Fruit fly (Drosophila melanogaster) whole organism, embryonic: ENCODE results near the gene CG8135.
A peak's percentile ranks its signal among the peaks of the same experiment; 100 is the strongest.

Source experiments
- Adf1 ChIP-seq: fragments of 200-800 bp; sonication (Bioruptor generic); IDR thresholded peaks from 2 replicates; pipeline ENCODE4 v1.3.6; 2022; ENCODE audit warnings: missing biosample characterization, missing genetic modification characterization
- CG10462 ChIP-seq: fragments of 200-800 bp; sonication (Bioruptor generic); optimal IDR thresholded peaks from 2 replicates; lab custom pipeline; 2016; ENCODE audit warnings: missing biosample characterization, missing genetic modification characterization
- CG11085 ChIP-seq: fragments of 200-800 bp; sonication (Bioruptor generic); IDR thresholded peaks from 2 replicates; pipeline ENCODE4 v1.3.6; 2022; ENCODE audit warnings: missing biosample characterization, missing genetic modification characterization
- CG12104 ChIP-seq: fragments of 200-800 bp; sonication (Bioruptor generic); optimal IDR thresholded peaks from 3 replicates; lab custom pipeline; 2016; ENCODE audit warnings: missing biosample characterization, missing genetic modification characterization
- CG12744 ChIP-seq: fragments of 200-800 bp; sonication (Bioruptor generic); optimal IDR thresholded peaks from 2 replicates; lab custom pipeline; 2016; ENCODE audit warnings: missing biosample characterization, missing genetic modification characterization
- CG13287 ChIP-seq: fragments of 200-800 bp; sonication (Bioruptor generic); IDR thresholded peaks from 2 replicates; pipeline ENCODE4 v1.3.6; 2022; ENCODE audit warnings: missing biosample characterization, missing genetic modification characterization; ENCODE audit not compliant: partially characterized antibody
- CG13296 ChIP-seq: fragments of 200-800 bp; sonication (Bioruptor generic); optimal IDR thresholded peaks from 3 replicates; lab custom pipeline; 2018; ENCODE audit warnings: missing biosample characterization, mild to moderate bottlenecking, missing genetic modification characterization
- CG1529 ChIP-seq: fragments of 200-800 bp; sonication (Bioruptor generic); optimal IDR thresholded peaks from 3 replicates; lab custom pipeline; 2018; ENCODE audit warnings: missing biosample characterization, missing genetic modification characterization
- CG18011 ChIP-seq: fragments of 200-800 bp; sonication (Bioruptor generic); optimal IDR thresholded peaks from 2 replicates; lab custom pipeline; 2017; ENCODE audit warnings: missing biosample characterization, missing genetic modification characterization, mild to moderate bottlenecking, moderate library complexity, missing genotype
- CG34376 ChIP-seq: fragments of 200-800 bp; sonication (Bioruptor generic); optimal IDR thresholded peaks from 2 replicates; lab custom pipeline; 2018; ENCODE audit warnings: missing biosample characterization, mild to moderate bottlenecking, missing genetic modification characterization
- CG4617 ChIP-seq: fragments of 200-800 bp; sonication (Bioruptor generic); optimal IDR thresholded peaks from 3 replicates; lab custom pipeline; 2016; ENCODE audit warnings: missing biosample characterization, missing genetic modification characterization, borderline replicate concordance
- CG6813 ChIP-seq: fragments of 200-800 bp; sonication (Bioruptor generic); optimal IDR thresholded peaks from 2 replicates; lab custom pipeline; 2017; ENCODE audit warnings: missing biosample characterization, missing genetic modification characterization, mild to moderate bottlenecking, moderate library complexity, missing genetic modification reagents
- CG7928 ChIP-seq: fragments of 200-800 bp; sonication (Bioruptor generic); optimal IDR thresholded peaks from 2 replicates; lab custom pipeline; 2017; ENCODE audit warnings: missing biosample characterization, mild to moderate bottlenecking, missing genetic modification characterization
- CG9797 ChIP-seq: fragments of 200-800 bp; sonication (Bioruptor generic); optimal IDR thresholded peaks from 3 replicates; lab custom pipeline; 2018; ENCODE audit warnings: missing biosample characterization, mild to moderate bottlenecking, missing genetic modification characterization
- CG9817 ChIP-seq: fragments of 200-800 bp; sonication (Bioruptor generic); optimal IDR thresholded peaks from 2 replicates; lab custom pipeline; 2018; ENCODE audit warnings: missing biosample characterization, mild to moderate bottlenecking, missing genetic modification characterization, moderate library complexity
- CG9876 ChIP-seq: fragments of 200-800 bp; sonication (Bioruptor generic); optimal IDR thresholded peaks from 2 replicates; lab custom pipeline; 2016; ENCODE audit warnings: missing biosample characterization, missing genetic modification characterization
- Deaf1 ChIP-seq: fragments of 200-800 bp; optimal IDR thresholded peaks from 3 replicates; lab custom pipeline; 2019; ENCODE audit warnings: missing biosample characterization, mild to moderate bottlenecking, missing genetic modification characterization, moderate library complexity
- Dp ChIP-seq: fragments of 200-800 bp; sonication (Bioruptor generic); optimal IDR thresholded peaks from 2 replicates; lab custom pipeline; 2018; ENCODE audit warnings: missing biosample characterization, mild to moderate bottlenecking, missing genetic modification characterization, moderate library complexity
- Dref ChIP-seq: fragments of 200-800 bp; sonication (Bioruptor generic); IDR thresholded peaks from 2 replicates; pipeline ENCODE4 v1.3.6; 2022; ENCODE audit warnings: missing biosample characterization, missing genetic modification characterization
- ERR ChIP-seq: fragments of 200-800 bp; sonication (Bioruptor generic); optimal IDR thresholded peaks from 2 replicates; lab custom pipeline; 2016; ENCODE audit warnings: missing biosample characterization, missing genetic modification characterization
- Fer2 ChIP-seq: fragments of 200-800 bp; sonication (Bioruptor generic); optimal IDR thresholded peaks from 2 replicates; lab custom pipeline; 2018; ENCODE audit warnings: missing biosample characterization, mild to moderate bottlenecking, missing genetic modification characterization, moderate library complexity
- H2.0 ChIP-seq: fragments of 200-800 bp; sonication (Bioruptor generic); IDR thresholded peaks from 2 replicates; pipeline ENCODE4 v1.3.6; 2022; ENCODE audit warnings: missing biosample characterization, missing genetic modification characterization
- Hr3 ChIP-seq: fragments of 200-800 bp; sonication (Bioruptor generic); optimal IDR thresholded peaks from 3 replicates; lab custom pipeline; 2016; ENCODE audit warnings: missing biosample characterization, missing genetic modification characterization
- Hsf ChIP-seq: fragments of 200-800 bp; sonication (Bioruptor generic); optimal IDR thresholded peaks from 3 replicates; lab custom pipeline; 2016; ENCODE audit warnings: missing biosample characterization, missing genetic modification characterization
- Jarid2 ChIP-seq: fragments of 200-800 bp; sonication (Bioruptor generic); optimal IDR thresholded peaks from 3 replicates; lab custom pipeline; 2017; ENCODE audit warnings: mild to moderate bottlenecking, missing biosample characterization, missing genetic modification reagents, missing genetic modification characterization
- Lhr ChIP-seq: fragments of 200-800 bp; sonication (Bioruptor generic); optimal IDR thresholded peaks from 3 replicates; lab custom pipeline; 2017; ENCODE audit warnings: mild to moderate bottlenecking, missing biosample characterization, missing genetic modification reagents, missing genetic modification characterization
- Lim3 ChIP-seq: fragments of 200-800 bp; sonication (Bioruptor generic); IDR thresholded peaks from 2 replicates; pipeline ENCODE4 v1.3.6; 2022; ENCODE audit warnings: missing biosample characterization, missing genetic modification characterization
- MBD-R2 ChIP-seq: fragments of 200-800 bp; sonication (Bioruptor generic); IDR thresholded peaks from 2 replicates; pipeline ENCODE4 v1.3.6; 2022; ENCODE audit warnings: missing biosample characterization, missing genetic modification characterization
- Mrtf ChIP-seq: fragments of 200-800 bp; sonication (Bioruptor generic); IDR thresholded peaks from 3 replicates; pipeline ENCODE4 v1.3.6; 2022; ENCODE audit warnings: missing biosample characterization, missing genetic modification characterization
- Trl ChIP-seq, 3 experiments: fragments of >200 bp in 2 of 3; fragments of 200-800 bp in 1 of 3; sonication (Bioruptor generic) in 1 of 3; optimal IDR thresholded peaks; 2 replicates in 1 of 3; 3 replicates in 2 of 3; lab custom pipeline; 2016 to 2017; ENCODE audit warnings: missing biosample characterization in 1 of 3, missing genetic modification characterization in 1 of 3
- Xbp1 ChIP-seq: fragments of 200-800 bp; sonication (Bioruptor generic); optimal IDR thresholded peaks from 3 replicates; lab custom pipeline; 2016; ENCODE audit warnings: missing biosample characterization, mild to moderate bottlenecking, missing genetic modification characterization
- ap ChIP-seq: fragments of 200-800 bp; sonication (Bioruptor generic); IDR thresholded peaks from 2 replicates; pipeline ENCODE4 v1.3.6; 2022; ENCODE audit warnings: missing biosample characterization, missing genetic modification characterization
- cg ChIP-seq: fragments of 200-800 bp; sonication (Bioruptor generic); optimal IDR thresholded peaks from 3 replicates; lab custom pipeline; 2019; ENCODE audit warnings: missing biosample characterization, mild to moderate bottlenecking, missing genetic modification characterization, moderate library complexity
- croc ChIP-seq: fragments of 200-800 bp; sonication (Bioruptor generic); conservative IDR thresholded peaks from 3 replicates; pipeline ENCODE4 v1.3.6; 2022; ENCODE audit warnings: missing biosample characterization, missing genetic modification characterization
- disco-r ChIP-seq: fragments of 200-800 bp; sonication (Bioruptor generic); optimal IDR thresholded peaks from 2 replicates; lab custom pipeline; 2016; ENCODE audit warnings: missing biosample characterization, missing genetic modification characterization
- ems ChIP-seq: fragments of 200-800 bp; sonication (Bioruptor generic); optimal IDR thresholded peaks from 3 replicates; lab custom pipeline; 2016; ENCODE audit warnings: missing biosample characterization, missing genetic modification characterization
- esg ChIP-seq: fragments of 200-800 bp; sonication (Bioruptor generic); conservative IDR thresholded peaks from 2 replicates; pipeline ENCODE4 v1.3.6; 2022; ENCODE audit warnings: missing biosample characterization, missing genetic modification characterization
- her ChIP-seq: fragments of 200-800 bp; sonication (Bioruptor generic); optimal IDR thresholded peaks from 2 replicates; lab custom pipeline; 2016; ENCODE audit warnings: missing biosample characterization, missing genetic modification characterization
- jumu ChIP-seq: fragments of 200-800 bp; sonication (Bioruptor generic); optimal IDR thresholded peaks from 3 replicates; lab custom pipeline; 2016; ENCODE audit warnings: missing biosample characterization, missing genetic modification characterization
- lab ChIP-seq: fragments of 200-800 bp; sonication (Bioruptor generic); optimal IDR thresholded peaks from 3 replicates; lab custom pipeline; 2017; ENCODE audit warnings: missing biosample characterization, missing genetic modification characterization, mild to moderate bottlenecking, moderate library complexity, missing genetic modification reagents
- mirr ChIP-seq: fragments of 200-800 bp; sonication (Bioruptor generic); optimal IDR thresholded peaks from 3 replicates; lab custom pipeline; 2018; ENCODE audit warnings: missing biosample characterization, mild to moderate bottlenecking, missing genetic modification characterization
- nom ChIP-seq: fragments of 200-800 bp; sonication (Bioruptor generic); optimal IDR thresholded peaks from 2 replicates; lab custom pipeline; 2017; ENCODE audit warnings: missing biosample characterization, missing genetic modification characterization, mild to moderate bottlenecking, moderate library complexity, missing genetic modification reagents
- ranshi ChIP-seq: fragments of 200-800 bp; sonication (Bioruptor generic); IDR thresholded peaks from 2 replicates; pipeline ENCODE4 v1.3.6; 2022; ENCODE audit warnings: missing biosample characterization, missing genetic modification characterization
- ro ChIP-seq: fragments of 200-800 bp; sonication (Bioruptor generic); IDR thresholded peaks from 2 replicates; pipeline ENCODE4 v1.3.6; 2022; ENCODE audit warnings: missing biosample characterization, missing genetic modification characterization
- trh ChIP-seq: fragments of 200-800 bp; sonication (Bioruptor generic); optimal IDR thresholded peaks from 2 replicates; lab custom pipeline; 2016; ENCODE audit warnings: missing biosample characterization, missing genetic modification characterization
- tx ChIP-seq: fragments of 200-800 bp; sonication (Bioruptor generic); optimal IDR thresholded peaks from 2 replicates; lab custom pipeline; 2016; ENCODE audit warnings: missing biosample characterization, missing genetic modification characterization
- unc-4 ChIP-seq: fragments of 200-800 bp; sonication (Bioruptor generic); IDR thresholded peaks from 2 replicates; pipeline ENCODE4 v1.3.6; 2022; ENCODE audit warnings: missing biosample characterization, missing genetic modification characterization; ENCODE audit not compliant: partially characterized antibody
- zen2 ChIP-seq: fragments of 200-800 bp; sonication (Bioruptor generic); IDR thresholded peaks from 3 replicates; pipeline ENCODE4 v1.3.6; 2022; ENCODE audit warnings: missing biosample characterization, missing genetic modification characterization; ENCODE audit not compliant: partially characterized antibody

Gene CG8135

dm6 chr3R:9430344-9431253, 26.4 kb downstream of the CG8135 start (continued):
- TF ChIP-seq Mrtf (0 out of 3 replicates have a peak, but pooled peaks have one; percentile 31), Lim3 (GFP tag; lab: Robert Waterston, UW) (no peak), CG12744 (no peak), CG12104 (GFP tag; lab: Kevin White, UChicago) (no peak), ems (no peak), Xbp1 (GFP tag; lab: Kevin White, UChicago) (peak; percentile 39), CG9876 (no peak), disco-r (GFP tag; lab: Kevin White, UChicago) (no peak), CG6813 (GFP tag; lab: Kevin White, UChicago) (no peak), CG11085 (GFP tag; lab: Robert Waterston, UW) (no peak), CG9797 (no peak), zen2 (GFP tag; lab: Robert Waterston, UW) (no peak), nom (GFP tag; lab: Kevin White, UChicago) (no peak), CG18011 (GFP tag; lab: Kevin White, UChicago) (no peak), lab (peak; percentile 58), Trl (optimal IDR thresholded peaks at IDR 0.05; lab: Kevin White, UChicago) (no peak), Trl (GFP tag; optimal IDR thresholded peaks at IDR 0.05; lab: Kevin White, UChicago) (no peak), mirr (no peak), ro (GFP tag; lab: Robert Waterston, UW) (no peak), CG13296 (peak; percentile 63), Lhr (GFP tag; lab: Kevin White, UChicago) (no peak), her (GFP tag; lab: Kevin White, UChicago) (no peak), ap (GFP tag; lab: Robert Waterston, UW) (no peak), Adf1 (GFP tag; lab: Robert Waterston, UW) (no peak), CG1529 (GFP tag; lab: Kevin White, UChicago) (no peak), MBD-R2 (peak; percentile 9; the same call in 1 of the 2 replicates), ranshi (no peak), Jarid2 (GFP tag; lab: Kevin White, UChicago) (no peak), Dp (GFP tag; lab: Kevin White, UChicago) (no peak), tx (GFP tag; lab: Kevin White, UChicago) (peak; percentile 7), CG10462 (GFP tag; lab: Kevin White, UChicago) (no peak), jumu (no peak), cg (GFP tag; lab: Kevin White, UChicago) (no peak), CG4617 (GFP tag; lab: Kevin White, UChicago) (no peak), CG34376 (no peak), H2.0 (GFP tag; lab: Robert Waterston, UW) (no peak), trh (GFP tag; lab: Kevin White, UChicago) (no peak), CG13287 (GFP tag; lab: Robert Waterston, UW) (no peak), Dref (no peak), Deaf1 (tag; lab: Kevin White, UChicago) (peak; percentile 23), Hsf (GFP tag; lab: Kevin White, UChicago) (peak; percentile 25), unc-4 (GFP tag; lab: Robert Waterston, UW) (no peak), ERR (GFP tag; lab: Kevin White, UChicago) (no peak), Fer2 (tag; lab: Kevin White, UChicago) (no peak), Hr3 (GFP tag; lab: Kevin White, UChicago) (no peak), esg (peak; percentile 45; the same call in 1 of the 2 replicates), CG9817 (peak; percentile 26), croc (GFP tag; lab: Robert Waterston, UW) (no peak), CG7928 (GFP tag; lab: Kevin White, UChicago) (no peak)
